Worm (Caenorhabditis elegans) whole organism, L4 larva: ENCODE measurements around the gene zip-5.
A peak's percentile ranks its signal among the peaks of the same experiment; 100 is the strongest.

Source experiments
- D1046.2 ChIP-seq: fragments of 200-800 bp; sonication (Bioruptor generic); IDR thresholded peaks from 2 replicates; pipeline ENCODE4 v1.3.6; 2022; ENCODE audit warnings: missing genetic modification characterization, missing compliant biosample characterization
- F26F4.8 ChIP-seq: fragments of 200-800 bp; sonication (Bioruptor generic); conservative IDR thresholded peaks from 2 replicates; pipeline ENCODE4 v1.3.6; 2022; ENCODE audit warnings: missing genetic modification characterization, missing compliant biosample characterization
- Y105C5A.15 ChIP-seq: fragments of 200-800 bp; sonication (Bioruptor generic); IDR thresholded peaks from 2 replicates; pipeline ENCODE4 v1.3.6; 2022; ENCODE audit warnings: missing genetic modification characterization, missing compliant biosample characterization
- Y75B8A.6 ChIP-seq: fragments of 200-800 bp; sonication (Bioruptor generic); IDR thresholded peaks from 2 replicates; pipeline ENCODE4 v1.3.6; 2022; ENCODE audit warnings: missing genetic modification reagents, missing genetic modification characterization, missing compliant biosample characterization
- ZK337.2 ChIP-seq: fragments of 200-800 bp; sonication (Bioruptor generic); IDR thresholded peaks from 2 replicates; pipeline ENCODE4 v1.3.6; 2022; ENCODE audit warnings: missing genetic modification reagents, missing genetic modification characterization, missing compliant biosample characterization
- ZK546.5 ChIP-seq, 2 experiments: sonication (generic microtip); optimal IDR thresholded peaks; 2 replicates each; lab custom pipeline; 2017; ENCODE audit warnings: missing biosample characterization in 2 of 2, missing genetic modification characterization in 2 of 2
- aha-1 ChIP-seq: fragments of 150-350 bp; peaks from one replicate; lab custom pipeline; 2014; ENCODE audit warnings: missing biosample characterization, missing genetic modification characterization
- arid-1 ChIP-seq: fragments of 200-800 bp; sonication (Bioruptor generic); conservative IDR thresholded peaks from 2 replicates; pipeline ENCODE4 v1.3.6; 2022; ENCODE audit warnings: missing genetic modification reagents, missing genetic modification characterization, missing compliant biosample characterization
- ces-1 ChIP-seq: fragments of 150-350 bp; sonication (generic microtip); optimal IDR thresholded peaks from 4 replicates; lab custom pipeline; 2014; ENCODE audit warnings: missing biosample characterization, missing genetic modification reagents, missing genetic modification characterization
- dve-1 ChIP-seq: sonication (generic microtip); optimal IDR thresholded peaks from 2 replicates; lab custom pipeline; 2017; ENCODE audit warnings: antibody characterized with exemption, mild to moderate bottlenecking, missing genetic modification characterization, missing compliant biosample characterization; ENCODE audit not compliant: insufficient read depth
- fkh-10 ChIP-seq: fragments of 150-350 bp; optimal IDR thresholded peaks from 2 replicates; lab custom pipeline; 2014; ENCODE audit warnings: missing biosample characterization, missing genetic modification reagents, missing genetic modification characterization
- fos-1 ChIP-seq: fragments of 150-350 bp; optimal IDR thresholded peaks from 2 replicates; lab custom pipeline; 2014; ENCODE audit warnings: missing biosample characterization, missing genetic modification characterization
- gei-8 ChIP-seq: fragments of 200-800 bp; sonication (Bioruptor generic); optimal IDR thresholded peaks from 2 replicates; lab custom pipeline; 2018; ENCODE audit warnings: mild to moderate bottlenecking, missing genetic modification characterization, missing compliant biosample characterization
- hmg-1.1 ChIP-seq: fragments of 200-800 bp; sonication (Bioruptor generic); IDR thresholded peaks from 2 replicates; pipeline ENCODE4 v1.3.6; 2022; ENCODE audit warnings: missing genetic modification reagents, missing genetic modification characterization, missing compliant biosample characterization
- lin-13 ChIP-seq: fragments of 150-350 bp; optimal IDR thresholded peaks from 2 replicates; lab custom pipeline; 2014; ENCODE audit warnings: missing biosample characterization, missing genetic modification reagents, missing genetic modification characterization
- lin-38 ChIP-seq: fragments of 200-800 bp; sonication (Bioruptor generic); IDR thresholded peaks from 2 replicates; pipeline ENCODE4 v1.3.6; 2022; ENCODE audit warnings: missing genetic modification reagents, missing genetic modification characterization, missing compliant biosample characterization
- mxl-3 ChIP-seq: fragments of 200-800 bp; sonication (Bioruptor generic); optimal IDR thresholded peaks from 2 replicates; lab custom pipeline; 2018; ENCODE audit warnings: mild to moderate bottlenecking, missing genetic modification characterization, missing compliant biosample characterization
- nhr-10 ChIP-seq: fragments of 150-350 bp; optimal IDR thresholded peaks from 2 replicates; lab custom pipeline; 2014; ENCODE audit warnings: missing biosample characterization, missing genetic modification characterization
- nhr-11 ChIP-seq: fragments of 150-350 bp; optimal IDR thresholded peaks from 2 replicates; lab custom pipeline; 2014; ENCODE audit warnings: missing biosample characterization, missing genetic modification characterization
- nhr-237 ChIP-seq: sonication (generic microtip); optimal IDR thresholded peaks from 2 replicates; lab custom pipeline; 2017; ENCODE audit warnings: missing biosample characterization, missing genetic modification characterization
- nhr-25 ChIP-seq: sonication (generic microtip); optimal IDR thresholded peaks from 2 replicates; lab custom pipeline; 2017; ENCODE audit warnings: missing genetic modification characterization, mild to moderate bottlenecking, missing compliant biosample characterization, antibody characterized with exemption, moderate library complexity, borderline replicate concordance; ENCODE audit not compliant: insufficient read depth
- nhr-42 ChIP-seq: fragments of 200-800 bp; sonication (Bioruptor generic); IDR thresholded peaks from 2 replicates; pipeline ENCODE4 v1.3.6; 2022; ENCODE audit warnings: missing genetic modification characterization, missing compliant biosample characterization
- nhr-6 ChIP-seq: fragments of 150-350 bp; optimal IDR thresholded peaks from 2 replicates; lab custom pipeline; 2014; ENCODE audit warnings: missing biosample characterization, missing genetic modification characterization
- nhr-77 ChIP-seq: fragments of 150-350 bp; optimal IDR thresholded peaks from 2 replicates; lab custom pipeline; 2014; ENCODE audit warnings: missing biosample characterization, missing genetic modification characterization
- rbr-2 ChIP-seq: sonication (generic microtip); optimal IDR thresholded peaks from 2 replicates; lab custom pipeline; 2016; ENCODE audit warnings: missing genotype, missing genetic modification characterization, missing compliant biosample characterization
- saeg-2 ChIP-seq: fragments of 200-800 bp; sonication (Bioruptor generic); IDR thresholded peaks from 2 replicates; pipeline ENCODE4 v1.3.6; 2022; ENCODE audit warnings: missing genetic modification reagents, missing genetic modification characterization, missing compliant biosample characterization
- sdz-12 ChIP-seq: fragments of 200-800 bp; sonication (Bioruptor generic); optimal IDR thresholded peaks from 2 replicates; lab custom pipeline; 2018; ENCODE audit warnings: mild to moderate bottlenecking, missing genetic modification characterization, missing compliant biosample characterization
- set-16 ChIP-seq: fragments of 200-800 bp; sonication (Bioruptor generic); IDR thresholded peaks from 2 replicates; pipeline ENCODE4 v1.3.6; 2022; ENCODE audit warnings: missing genetic modification reagents, missing genetic modification characterization, missing compliant biosample characterization
- skn-1 ChIP-seq: fragments of 150-350 bp; optimal IDR thresholded peaks from 2 replicates; lab custom pipeline; 2014; ENCODE audit warnings: missing biosample characterization, missing genetic modification characterization
- snpc-4 ChIP-seq: fragments of 150-350 bp; optimal IDR thresholded peaks from 2 replicates; lab custom pipeline; 2014; ENCODE audit warnings: missing biosample characterization, missing genetic modification characterization
- spr-1 ChIP-seq: sonication (generic microtip); optimal IDR thresholded peaks from 2 replicates; lab custom pipeline; 2016; ENCODE audit warnings: mild to moderate bottlenecking, missing genetic modification characterization, missing compliant biosample characterization
- tag-97 ChIP-seq: fragments of 200-800 bp; sonication (Bioruptor generic); IDR thresholded peaks from 2 replicates; pipeline ENCODE4 v1.3.6; 2022; ENCODE audit warnings: missing genetic modification characterization, missing compliant biosample characterization
- tra-1 ChIP-seq: fragments of 200-800 bp; sonication (Bioruptor generic); IDR thresholded peaks from 2 replicates; pipeline ENCODE4 v1.3.6; 2022; ENCODE audit warnings: missing genetic modification reagents, missing genetic modification characterization, missing compliant biosample characterization
- unc-62 ChIP-seq, 3 experiments: fragments of 150-350 bp in 1 of 3; sonication (generic microtip); optimal IDR thresholded peaks in 2 of 3; peaks in 1 of 3; 1 replicate in 1 of 3; 2 replicates in 2 of 3; lab custom pipeline; 2014 to 2017; ENCODE audit warnings: missing biosample characterization in 3 of 3, missing genetic modification characterization in 3 of 3, missing genetic modification reagents in 3 of 3, missing genotype in 1 of 3
- zfp-3 ChIP-seq: fragments of 200-800 bp; sonication (Bioruptor generic); conservative IDR thresholded peaks from 2 replicates; pipeline ENCODE4 v1.3.6; 2022; ENCODE audit warnings: missing genetic modification reagents, missing genetic modification characterization, missing compliant biosample characterization
- ztf-7 ChIP-seq: fragments of 150-350 bp; optimal IDR thresholded peaks from 2 replicates; lab custom pipeline; 2014; ENCODE audit warnings: missing biosample characterization, missing genetic modification characterization

zip-5 gene

DNA sequence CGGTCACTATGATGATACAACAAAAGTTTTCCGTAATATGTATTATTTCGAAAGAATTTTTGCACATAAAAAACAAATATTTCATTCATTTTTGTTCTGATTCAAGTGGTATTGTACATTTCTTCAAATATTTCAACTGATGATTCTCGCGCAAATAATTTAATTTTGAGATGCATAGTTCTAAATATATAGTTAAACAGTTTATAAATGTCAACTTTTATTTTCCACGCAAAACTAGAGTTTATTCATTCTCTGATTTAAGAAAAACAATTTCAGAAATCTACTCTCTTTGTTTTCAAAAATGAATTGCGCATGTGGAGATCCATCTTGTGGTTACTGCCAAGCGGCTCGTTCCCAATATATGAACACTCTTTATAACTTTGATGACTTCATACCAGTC lies at the start of gene zip-5:
zip-5 (plus strand) TSS at position 301 of the 400 bp plus-strand sequence.
- TF ChIP-seq Y105C5A.15: no peak
- TF ChIP-seq zfp-3 (GFP tag; lab: Robert Waterston, UW): no peak
- TF ChIP-seq D1046.2 (GFP tag; lab: Robert Waterston, UW): no peak
- no peak for TF ChIP-seq skn-1
- TF ChIP-seq ZK337.2 (GFP tag; lab: Robert Waterston, UW): no peak
- TF ChIP-seq ces-1 (GFP tag; lab: Kevin White, UChicago): no peak
- TF ChIP-seq saeg-2 (GFP tag; lab: Robert Waterston, UW): no peak
- no peak for TF ChIP-seq arid-1 (GFP tag; lab: Robert Waterston, UW)
- TF ChIP-seq fos-1 (tag; lab: Kevin White, UChicago): no peak
- no peak for TF ChIP-seq snpc-4 (tag; lab: Kevin White, UChicago)
- no peak for TF ChIP-seq set-16 (GFP tag; lab: Robert Waterston, UW)
- TF ChIP-seq nhr-237 (tag; lab: Kevin White, UChicago): no peak
- TF ChIP-seq sdz-12: no peak
- TF ChIP-seq hmg-1.1 (GFP tag; lab: Robert Waterston, UW): no peak

DNA sequence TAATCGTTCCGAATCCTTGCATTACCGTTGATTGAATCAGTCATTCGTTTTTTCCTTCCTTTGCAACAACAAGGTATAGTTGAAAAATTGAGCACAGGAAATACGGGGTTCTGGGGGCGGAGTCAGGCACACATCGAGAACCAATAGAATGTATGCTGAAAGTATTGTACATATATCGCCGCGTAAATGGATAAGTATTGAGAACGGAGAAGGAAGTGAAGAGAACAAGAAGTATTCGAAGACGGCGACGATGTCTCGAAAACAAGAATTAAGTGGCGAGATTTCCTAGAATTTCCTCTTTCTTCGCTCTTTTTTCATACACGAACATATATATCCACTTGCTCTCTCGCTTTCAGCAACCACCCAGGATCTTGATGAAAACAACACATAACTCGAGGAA lies 43.3 kb upstream of the zip-5 start:
- no peak for TF ChIP-seq tag-97 (GFP tag; lab: Robert Waterston, UW)
- TF ChIP-seq unc-62 (GFP tag; optimal IDR thresholded peaks at IDR 0.05 in 1 of 2; lab: Kevin White, UChicago): peak in 1 of 2 experiments; percentile 92
- TF ChIP-seq unc-62 (tag; optimal IDR thresholded peaks at IDR 0.05; lab: Kevin White, UChicago): no peak
- TF ChIP-seq spr-1: no peak
- TF ChIP-seq fkh-10: peak; percentile 45

DNA sequence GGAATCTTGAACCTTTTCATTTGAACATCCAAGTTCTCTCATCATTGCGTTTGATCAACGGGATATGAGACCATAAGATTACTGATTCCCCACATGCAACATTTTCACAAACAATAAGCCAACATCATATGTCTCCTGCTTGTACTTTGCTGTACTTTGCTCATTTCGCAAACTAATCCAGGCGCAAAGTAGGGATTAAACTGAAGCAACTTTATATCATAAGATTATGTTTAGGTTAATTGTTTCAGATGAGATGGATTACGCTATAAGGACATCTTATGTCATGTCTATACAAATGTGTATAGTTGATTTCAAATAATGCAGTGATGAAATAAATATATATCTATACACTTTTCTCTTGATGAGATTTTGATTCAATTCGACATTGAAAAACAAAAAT lies 34.8 kb upstream of the zip-5 start:
- TF ChIP-seq lin-38: no peak
- TF ChIP-seq lin-13 (GFP tag; lab: Kevin White, UChicago): no peak
- TF ChIP-seq set-16 (GFP tag; lab: Robert Waterston, UW): no peak
- TF ChIP-seq aha-1: no peak
- no peak for TF ChIP-seq ztf-7 (tag; lab: Kevin White, UChicago)
- no peak for TF ChIP-seq nhr-25 (tag; lab: Kevin White, UChicago)
- TF ChIP-seq saeg-2 (GFP tag; lab: Robert Waterston, UW): no peak
- TF ChIP-seq gei-8 (GFP tag; lab: Kevin White, UChicago): no peak
- TF ChIP-seq arid-1 (GFP tag; lab: Robert Waterston, UW): no peak
- no peak for TF ChIP-seq mxl-3 (GFP tag; lab: Kevin White, UChicago)
- no peak for TF ChIP-seq F26F4.8
- no peak for TF ChIP-seq ZK546.5 (tag; optimal IDR thresholded peaks at IDR 0.05; lab: Kevin White, UChicago)
- TF ChIP-seq snpc-4 (tag; lab: Kevin White, UChicago): no peak
- no peak for TF ChIP-seq Y75B8A.6 (GFP tag; lab: Robert Waterston, UW)

DNA sequence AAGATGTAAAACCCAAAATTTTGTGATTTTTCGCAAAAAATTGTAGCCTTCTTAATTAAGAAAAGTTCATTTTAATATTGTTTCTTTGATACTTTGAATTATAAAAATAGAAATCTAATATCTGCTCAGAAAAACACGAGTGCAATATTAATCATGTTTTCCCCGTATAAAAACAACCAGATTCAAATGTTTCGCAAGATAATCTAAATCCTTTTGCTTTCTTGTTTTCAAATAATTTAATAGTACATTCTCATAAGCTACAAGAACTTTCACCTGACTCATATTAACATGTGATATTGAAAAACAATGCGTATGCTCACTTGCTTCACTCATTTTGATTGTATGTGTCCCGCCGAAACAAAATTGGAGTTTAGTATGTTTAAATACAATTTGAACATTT lies 29.0 kb upstream of the zip-5 start:
- TF ChIP-seq nhr-10 (tag; lab: Kevin White, UChicago) (no peak), nhr-11 (peak; percentile 28), dve-1 (tag; lab: Kevin White, UChicago) (no peak), tra-1 (GFP tag; lab: Robert Waterston, UW) (no peak), zfp-3 (GFP tag; lab: Robert Waterston, UW) (no peak), nhr-77 (tag; lab: Kevin White, UChicago) (no peak), rbr-2 (tag; lab: Kevin White, UChicago) (no peak), nhr-237 (tag; lab: Kevin White, UChicago) (no peak)

DNA sequence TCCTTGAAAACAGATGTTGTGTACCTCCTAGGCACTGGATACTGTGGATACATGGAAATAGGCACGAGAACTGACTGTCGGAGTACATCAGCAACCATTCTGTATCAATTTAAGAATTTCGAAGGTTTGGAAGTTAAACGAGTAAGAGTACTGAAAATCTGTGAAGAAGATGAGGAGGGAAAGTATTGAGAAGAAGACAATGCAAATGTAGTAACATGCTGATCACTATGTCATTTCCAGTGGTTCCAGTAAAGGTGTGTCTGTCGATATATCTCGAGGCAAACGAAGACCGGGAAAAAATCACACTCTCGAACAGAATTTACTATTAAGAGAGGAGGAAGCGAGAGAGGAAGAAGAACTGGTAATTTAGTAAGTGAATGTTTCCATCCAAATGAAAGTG lies 27.8 kb upstream of the zip-5 start, which contains the start of gene dmd-10:
dmd-10 (minus strand) TSS at position 101 of the 400 bp plus-strand sequence.
- no peak for TF ChIP-seq nhr-42 (GFP tag; lab: Robert Waterston, UW)
- no peak for TF ChIP-seq nhr-6
- TF ChIP-seq unc-62 (GFP tag; optimal IDR thresholded peaks at IDR 0.05 in 1 of 2; lab: Kevin White, UChicago): peak in 1 of 2 experiments; percentile 78
- TF ChIP-seq unc-62 (tag; optimal IDR thresholded peaks at IDR 0.05; lab: Kevin White, UChicago): no peak
